Worm (Caenorhabditis elegans): ENCODE results near the gene gex-3.

ce11 chrIV:12456613-12457012 lies 52.4 kb downstream of the gex-3 start, which contains the start of gene C25G4.7:
- TF ChIP-seq fos-1 (tag; optimal IDR thresholded peaks at IDR 0.05): no peak
- no peak for TF ChIP-seq snpc-4 (tag; optimal IDR thresholded peaks at IDR 0.05)
- no peak for TF ChIP-seq unc-55 (GFP tag; optimal IDR thresholded peaks at IDR 0.05)
- TF ChIP-seq ama-1 (optimal IDR thresholded peaks at IDR 0.05): no peak
- no peak for TF ChIP-seq mdl-1 (tag; optimal IDR thresholded peaks at IDR 0.05)
- TF ChIP-seq skn-1 (tag; optimal IDR thresholded peaks at IDR 0.05): no peak
- no peak for TF ChIP-seq sem-4 (tag; optimal IDR thresholded peaks at IDR 0.05)
- TF ChIP-seq elt-3 (tag; optimal IDR thresholded peaks at IDR 0.05): no peak
- TF ChIP-seq nhr-6 (tag; optimal IDR thresholded peaks at IDR 0.05): no peak
- TF ChIP-seq sma-3 (GFP tag; optimal IDR thresholded peaks at IDR 0.05): no peak
- TF ChIP-seq aly-2 (tag; optimal IDR thresholded peaks at IDR 0.05): no peak
- TF ChIP-seq nhr-23 (tag; optimal IDR thresholded peaks at IDR 0.05): no peak
- TF ChIP-seq alr-1 (tag; optimal IDR thresholded peaks at IDR 0.05): no peak

All from whole organism, L2 larva.